Fruit fly (Drosophila melanogaster) whole organism, embryonic: ENCODE data around the gene CG33293.

Source experiments
- Aef1 ChIP-seq: fragments of 200-800 bp; sonication (Bioruptor generic); IDR thresholded peaks from 3 replicates; pipeline ENCODE4 v1.3.6; 2022; ENCODE audit warnings: missing biosample characterization, missing genetic modification characterization
- Bdp1 ChIP-seq: fragments of 200-800 bp; sonication (Bioruptor generic); optimal IDR thresholded peaks from 3 replicates; lab custom pipeline; 2016; ENCODE audit warnings: missing biosample characterization, missing genetic modification characterization
- Bgb ChIP-seq: fragments of 200-800 bp; sonication (Bioruptor generic); IDR thresholded peaks from 2 replicates; pipeline ENCODE4 v1.3.6; 2022; ENCODE audit warnings: missing biosample characterization, missing genetic modification characterization; ENCODE audit not compliant: partially characterized antibody
- CG10431 ChIP-seq: fragments of 200-800 bp; sonication (Bioruptor generic); optimal IDR thresholded peaks from 3 replicates; lab custom pipeline; 2018; ENCODE audit warnings: missing biosample characterization, mild to moderate bottlenecking, missing genetic modification characterization
- CG11560 ChIP-seq: fragments of 200-800 bp; sonication (Bioruptor generic); IDR thresholded peaks from 3 replicates; pipeline ENCODE4 v1.3.6; 2022; ENCODE audit warnings: missing biosample characterization, missing genetic modification characterization
- CG13624 ChIP-seq: fragments of 200-800 bp; sonication (Bioruptor generic); optimal IDR thresholded peaks from 2 replicates; lab custom pipeline; 2016; ENCODE audit warnings: missing biosample characterization, missing genetic modification characterization
- CG14014 ChIP-seq: fragments of 200-800 bp; sonication (Bioruptor generic); IDR thresholded peaks from 2 replicates; pipeline ENCODE4 v1.3.6; 2022; ENCODE audit warnings: missing biosample characterization, missing genetic modification characterization
- CG16779 ChIP-seq: fragments of 200-800 bp; sonication (Bioruptor generic); IDR thresholded peaks from 2 replicates; pipeline ENCODE4 v1.3.6; 2022; ENCODE audit warnings: missing biosample characterization, missing genetic modification characterization
- CG17612 ChIP-seq: fragments of 200-800 bp; sonication (Bioruptor generic); IDR thresholded peaks from 2 replicates; pipeline ENCODE4 v1.3.6; 2022; ENCODE audit warnings: missing biosample characterization, missing genetic modification characterization
- CG2120 ChIP-seq: fragments of 200-800 bp; sonication (Bioruptor generic); optimal IDR thresholded peaks from 3 replicates; lab custom pipeline; 2016; ENCODE audit warnings: missing biosample characterization, missing genetic modification characterization
- CG2202 ChIP-seq: fragments of 200-800 bp; sonication (Bioruptor generic); optimal IDR thresholded peaks from 2 replicates; lab custom pipeline; 2018; ENCODE audit warnings: missing biosample characterization, mild to moderate bottlenecking, missing genetic modification characterization
- CG3065 ChIP-seq: fragments of 200-800 bp; sonication (Bioruptor generic); optimal IDR thresholded peaks from 2 replicates; lab custom pipeline; 2016; ENCODE audit warnings: missing biosample characterization, missing genetic modification characterization
- CG31224 ChIP-seq: fragments of 200-800 bp; sonication (Bioruptor generic); IDR thresholded peaks from 2 replicates; pipeline ENCODE4 v1.3.6; 2022; ENCODE audit warnings: missing biosample characterization, missing genetic modification characterization
- CG32532 ChIP-seq: fragments of 200-800 bp; sonication (Bioruptor generic); IDR thresholded peaks from 2 replicates; pipeline ENCODE4 v1.3.6; 2022; ENCODE audit warnings: missing biosample characterization, missing genetic modification characterization
- CG34422 ChIP-seq: fragments of 200-800 bp; sonication (Bioruptor generic); IDR thresholded peaks from 3 replicates; pipeline ENCODE4 v1.3.6; 2022; ENCODE audit warnings: missing biosample characterization, missing genetic modification characterization
- CG6254 ChIP-seq: fragments of 200-800 bp; sonication (Bioruptor generic); optimal IDR thresholded peaks from 3 replicates; lab custom pipeline; 2017; ENCODE audit warnings: mild to moderate bottlenecking, missing biosample characterization, missing genetic modification reagents, missing genetic modification characterization
- CG6813 ChIP-seq: fragments of 200-800 bp; sonication (Bioruptor generic); optimal IDR thresholded peaks from 2 replicates; lab custom pipeline; 2017; ENCODE audit warnings: missing biosample characterization, missing genetic modification characterization, mild to moderate bottlenecking, moderate library complexity, missing genetic modification reagents
- CG7556 ChIP-seq: fragments of 200-800 bp; sonication (Bioruptor generic); optimal IDR thresholded peaks from 2 replicates; lab custom pipeline; 2017; ENCODE audit warnings: missing biosample characterization, mild to moderate bottlenecking, missing genetic modification characterization
- CG9797 ChIP-seq: fragments of 200-800 bp; sonication (Bioruptor generic); optimal IDR thresholded peaks from 3 replicates; lab custom pipeline; 2018; ENCODE audit warnings: missing biosample characterization, mild to moderate bottlenecking, missing genetic modification characterization
- CG9932 ChIP-seq: fragments of 200-800 bp; sonication (Bioruptor generic); IDR thresholded peaks from 2 replicates; pipeline ENCODE4 v1.3.6; 2022; ENCODE audit warnings: missing biosample characterization, missing genetic modification characterization
- CkIIα-i1 ChIP-seq: fragments of 200-800 bp; sonication (Bioruptor generic); IDR thresholded peaks from 2 replicates; pipeline ENCODE4 v1.3.6; 2022; ENCODE audit warnings: missing biosample characterization, missing genetic modification characterization
- Doc2 ChIP-seq: fragments of 200-800 bp; sonication (Bioruptor generic); IDR thresholded peaks from 2 replicates; pipeline ENCODE4 v1.3.6; 2022; ENCODE audit warnings: missing biosample characterization, missing genetic modification characterization
- Doc3 ChIP-seq: fragments of 200-800 bp; sonication (Bioruptor generic); IDR thresholded peaks from 3 replicates; pipeline ENCODE4 v1.3.6; 2022; ENCODE audit warnings: missing biosample characterization, missing genetic modification characterization; ENCODE audit not compliant: partially characterized antibody
- Elba2 ChIP-seq: fragments of 200-800 bp; sonication (Bioruptor generic); optimal IDR thresholded peaks from 3 replicates; lab custom pipeline; 2016; ENCODE audit warnings: missing biosample characterization, missing genetic modification characterization
- H2.0 ChIP-seq: fragments of 200-800 bp; sonication (Bioruptor generic); IDR thresholded peaks from 2 replicates; pipeline ENCODE4 v1.3.6; 2022; ENCODE audit warnings: missing biosample characterization, missing genetic modification characterization
- HLH3B ChIP-seq: fragments of 200-800 bp; sonication (Bioruptor generic); IDR thresholded peaks from 2 replicates; pipeline ENCODE4 v1.3.6; 2022; ENCODE audit warnings: missing biosample characterization, missing genetic modification characterization
- HmgZ ChIP-seq: fragments of 200-800 bp; sonication (Bioruptor generic); optimal IDR thresholded peaks from 2 replicates; lab custom pipeline; 2018; ENCODE audit warnings: missing biosample characterization, mild to moderate bottlenecking, missing genetic modification characterization
- MBD-R2 ChIP-seq: fragments of 200-800 bp; sonication (Bioruptor generic); IDR thresholded peaks from 2 replicates; pipeline ENCODE4 v1.3.6; 2022; ENCODE audit warnings: missing biosample characterization, missing genetic modification characterization
- Mrtf ChIP-seq: fragments of 200-800 bp; sonication (Bioruptor generic); IDR thresholded peaks from 3 replicates; pipeline ENCODE4 v1.3.6; 2022; ENCODE audit warnings: missing biosample characterization, missing genetic modification characterization
- Optix ChIP-seq: fragments of 200-800 bp; sonication (Bioruptor generic); IDR thresholded peaks from 3 replicates; pipeline ENCODE4 v1.3.6; 2022; ENCODE audit warnings: missing biosample characterization, missing genetic modification characterization
- Ravus ChIP-seq: fragments of 200-800 bp; sonication (Bioruptor generic); IDR thresholded peaks from 2 replicates; pipeline ENCODE4 v1.3.6; 2022; ENCODE audit warnings: missing biosample characterization, missing genetic modification characterization
- ap ChIP-seq: fragments of 200-800 bp; sonication (Bioruptor generic); IDR thresholded peaks from 2 replicates; pipeline ENCODE4 v1.3.6; 2022; ENCODE audit warnings: missing biosample characterization, missing genetic modification characterization
- bigmax ChIP-seq: fragments of 200-800 bp; sonication (Bioruptor generic); optimal IDR thresholded peaks from 2 replicates; lab custom pipeline; 2018; ENCODE audit warnings: missing biosample characterization, mild to moderate bottlenecking, missing genetic modification characterization
- cas ChIP-seq: fragments of 200-800 bp; sonication (Bioruptor generic); IDR thresholded peaks from 2 replicates; pipeline ENCODE4 v1.3.6; 2022; ENCODE audit warnings: missing biosample characterization, missing genetic modification characterization
- ci ChIP-seq: fragments of 200-800 bp; sonication (Bioruptor generic); IDR thresholded peaks from 3 replicates; pipeline ENCODE4 v1.3.6; 2022; ENCODE audit warnings: missing biosample characterization, missing genetic modification characterization
- esg ChIP-seq: fragments of 200-800 bp; sonication (Bioruptor generic); conservative IDR thresholded peaks from 2 replicates; pipeline ENCODE4 v1.3.6; 2022; ENCODE audit warnings: missing biosample characterization, missing genetic modification characterization
- hbn ChIP-seq: fragments of 200-800 bp; sonication (Bioruptor generic); IDR thresholded peaks from 2 replicates; pipeline ENCODE4 v1.3.6; 2022; ENCODE audit warnings: missing biosample characterization, missing genetic modification characterization; ENCODE audit not compliant: partially characterized antibody
- mld ChIP-seq: fragments of 200-800 bp; sonication (Bioruptor generic); IDR thresholded peaks from 3 replicates; pipeline ENCODE4 v1.3.6; 2022; ENCODE audit warnings: missing biosample characterization, missing genetic modification characterization; ENCODE audit not compliant: partially characterized antibody
- odd ChIP-seq: fragments of 200-800 bp; sonication (Bioruptor generic); optimal IDR thresholded peaks from 2 replicates; lab custom pipeline; 2017; ENCODE audit warnings: missing biosample characterization, mild to moderate bottlenecking, missing genetic modification characterization
- pzg ChIP-seq: fragments of 200-800 bp; sonication (Bioruptor generic); optimal IDR thresholded peaks from 3 replicates; lab custom pipeline; 2018; ENCODE audit warnings: missing biosample characterization, mild to moderate bottlenecking, missing genetic modification characterization, moderate library complexity
- rib ChIP-seq: fragments of 200-800 bp; sonication (Bioruptor generic); IDR thresholded peaks from 2 replicates; pipeline ENCODE4 v1.3.6; 2022; ENCODE audit warnings: missing biosample characterization, missing genetic modification characterization
- sisA ChIP-seq: fragments of 200-800 bp; sonication (Bioruptor generic); IDR thresholded peaks from 2 replicates; pipeline ENCODE4 v1.3.6; 2022; ENCODE audit warnings: missing biosample characterization, missing genetic modification characterization
- sna ChIP-seq: fragments of 200-800 bp; sonication (Bioruptor generic); IDR thresholded peaks from 2 replicates; pipeline ENCODE4 v1.3.6; 2022; ENCODE audit warnings: missing biosample characterization, missing genetic modification characterization; ENCODE audit not compliant: partially characterized antibody
- tin ChIP-seq: fragments of 200-800 bp; sonication (Bioruptor generic); optimal IDR thresholded peaks from 3 replicates; lab custom pipeline; 2016; ENCODE audit warnings: missing biosample characterization, missing genetic modification characterization
- ttk ChIP-seq: fragments of 200-800 bp; sonication (Bioruptor generic); IDR thresholded peaks from 2 replicates; pipeline ENCODE4 v2.1.2; 2022; ENCODE audit warnings: missing biosample characterization, missing genetic modification characterization
- unc-4 ChIP-seq: fragments of 200-800 bp; sonication (Bioruptor generic); IDR thresholded peaks from 2 replicates; pipeline ENCODE4 v1.3.6; 2022; ENCODE audit warnings: missing biosample characterization, missing genetic modification characterization; ENCODE audit not compliant: partially characterized antibody
- usp ChIP-seq: fragments of >200 bp; optimal IDR thresholded peaks from 2 replicates; lab custom pipeline; 2017; ENCODE audit warnings: missing biosample characterization, missing genetic modification characterization
- zen2 ChIP-seq: fragments of 200-800 bp; sonication (Bioruptor generic); IDR thresholded peaks from 3 replicates; pipeline ENCODE4 v1.3.6; 2022; ENCODE audit warnings: missing biosample characterization, missing genetic modification characterization; ENCODE audit not compliant: partially characterized antibody
- zf30C ChIP-seq: fragments of 200-800 bp; sonication (Bioruptor generic); optimal IDR thresholded peaks from 3 replicates; lab custom pipeline; 2018; ENCODE audit warnings: missing biosample characterization, mild to moderate bottlenecking, missing genetic modification characterization

CG33293 gene

DNA sequence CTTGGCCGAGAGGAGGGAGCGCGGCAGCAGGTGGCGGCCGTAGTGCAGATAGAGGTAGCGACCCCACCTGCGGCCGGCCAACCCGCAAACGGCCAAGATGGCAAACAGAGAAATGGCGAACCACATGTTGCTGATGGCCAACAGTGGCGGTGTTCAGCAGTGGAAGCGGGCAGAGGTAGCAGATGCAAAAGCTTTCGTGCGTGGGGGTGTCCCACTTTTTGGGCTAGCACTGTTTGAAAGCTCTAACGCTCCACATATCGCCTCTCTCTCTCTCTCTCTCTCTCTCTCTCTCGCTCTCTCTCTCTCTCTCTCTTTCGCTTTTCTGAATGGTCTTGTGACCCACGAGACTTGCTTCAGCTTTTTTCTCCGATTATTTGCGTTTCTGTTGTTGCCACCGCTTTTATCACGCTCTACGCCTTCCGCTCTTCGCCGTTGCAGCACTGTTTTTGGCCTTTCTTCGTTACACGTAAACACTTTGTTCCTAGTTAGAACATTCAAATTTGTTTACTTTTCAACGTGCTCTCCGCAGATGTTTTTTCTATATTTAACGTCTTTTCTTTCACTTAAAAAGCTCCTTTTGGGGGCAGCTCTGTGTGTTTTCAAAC, 42.3 kb upstream of the CG33293 start:
- TF ChIP-seq sna (GFP tag; lab: Robert Waterston, UW) (peak; percentile 48; the same call in 1 of the 2 replicates), hbn (GFP tag; lab: Robert Waterston, UW) (no peak; the same call in 1 of the 2 replicates), Bgb (peak; percentile 47), ttk (GFP tag; lab: Robert Waterston, UW) (0 out of 2 replicates have a peak, but pooled peaks have one; percentile 17), zf30C (no peak), Elba2 (no peak), esg (GFP tag; lab: Robert Waterston, UW) (no peak), CG11560 (no peak), MBD-R2 (GFP tag; lab: Robert Waterston, UW) (peak; percentile 32; the same call in 1 of the 2 replicates), CkIIα-i1 (no peak), Doc2 (GFP tag; lab: Robert Waterston, UW) (no peak), Optix (0 out of 3 replicates have a peak, but pooled peaks have one; percentile 25), HmgZ (tag; lab: Kevin White, UChicago) (peak; percentile 27), CG2120 (GFP tag; lab: Kevin White, UChicago) (peak; percentile 47), CG9797 (GFP tag; lab: Kevin White, UChicago) (no peak), H2.0 (peak; percentile 34; the same call in 1 of the 2 replicates), rib (GFP tag; lab: Robert Waterston, UW) (peak; percentile 82), CG32532 (peak; percentile 83), zen2 (peak; percentile 71; the same call in 2 of the 3 replicates), ap (GFP tag; lab: Robert Waterston, UW) (0 out of 2 replicates have a peak, but pooled peaks have one; percentile 3), cas (GFP tag; lab: Robert Waterston, UW) (0 out of 2 replicates have a peak, but pooled peaks have one; percentile 24), ci (GFP tag; lab: Robert Waterston, UW) (peak; percentile 75; the same call in 2 of the 3 replicates), tin (GFP tag; lab: Kevin White, UChicago) (no peak), sisA (GFP tag; lab: Robert Waterston, UW) (peak; percentile 32; the same call in 1 of the 2 replicates), CG7556 (GFP tag; lab: Kevin White, UChicago) (no peak), Doc3 (peak; percentile 46; the same call in 1 of the 3 replicates), mld (0 out of 3 replicates have a peak, but pooled peaks have one; percentile 44), unc-4 (peak; percentile 52), odd (no peak), Mrtf (GFP tag; lab: Robert Waterston, UW) (0 out of 3 replicates have a peak, but pooled peaks have one; percentile 45), usp (GFP tag; lab: Kevin White, UChicago) (no peak), CG2202 (tag; lab: Kevin White, UChicago) (no peak), CG14014 (peak; percentile 52; the same call in 1 of the 2 replicates), CG9932 (GFP tag; lab: Robert Waterston, UW) (peak; percentile 67), CG6813 (no peak), CG17612 (GFP tag; lab: Robert Waterston, UW) (0 out of 2 replicates have a peak, but pooled peaks have one; percentile 16), Aef1 (GFP tag; lab: Robert Waterston, UW) (no peak), CG10431 (no peak), Ravus (GFP tag; lab: Robert Waterston, UW) (peak; percentile 59; the same call in 1 of the 2 replicates), CG3065 (GFP tag; lab: Kevin White, UChicago) (no peak), pzg (GFP tag; lab: Kevin White, UChicago) (no peak), CG6254 (GFP tag; lab: Kevin White, UChicago) (no peak), CG34422 (GFP tag; lab: Robert Waterston, UW) (peak; percentile 50; the same call in 2 of the 3 replicates), CG31224 (GFP tag; lab: Robert Waterston, UW) (peak; percentile 40; the same call in 1 of the 2 replicates), CG16779 (GFP tag; lab: Robert Waterston, UW) (peak; percentile 42; the same call in 1 of the 2 replicates), Bdp1 (GFP tag; lab: Kevin White, UChicago) (peak; percentile 3), bigmax (GFP tag; lab: Kevin White, UChicago) (peak; percentile 0), CG13624 (GFP tag; lab: Kevin White, UChicago) (no peak), HLH3B (GFP tag; lab: Robert Waterston, UW) (peak; percentile 37; the same call in 1 of the 2 replicates)
